Fruit fly (Drosophila melanogaster): Measurements from ENCODE around the gene bab2.

bab2 gene

DNA sequence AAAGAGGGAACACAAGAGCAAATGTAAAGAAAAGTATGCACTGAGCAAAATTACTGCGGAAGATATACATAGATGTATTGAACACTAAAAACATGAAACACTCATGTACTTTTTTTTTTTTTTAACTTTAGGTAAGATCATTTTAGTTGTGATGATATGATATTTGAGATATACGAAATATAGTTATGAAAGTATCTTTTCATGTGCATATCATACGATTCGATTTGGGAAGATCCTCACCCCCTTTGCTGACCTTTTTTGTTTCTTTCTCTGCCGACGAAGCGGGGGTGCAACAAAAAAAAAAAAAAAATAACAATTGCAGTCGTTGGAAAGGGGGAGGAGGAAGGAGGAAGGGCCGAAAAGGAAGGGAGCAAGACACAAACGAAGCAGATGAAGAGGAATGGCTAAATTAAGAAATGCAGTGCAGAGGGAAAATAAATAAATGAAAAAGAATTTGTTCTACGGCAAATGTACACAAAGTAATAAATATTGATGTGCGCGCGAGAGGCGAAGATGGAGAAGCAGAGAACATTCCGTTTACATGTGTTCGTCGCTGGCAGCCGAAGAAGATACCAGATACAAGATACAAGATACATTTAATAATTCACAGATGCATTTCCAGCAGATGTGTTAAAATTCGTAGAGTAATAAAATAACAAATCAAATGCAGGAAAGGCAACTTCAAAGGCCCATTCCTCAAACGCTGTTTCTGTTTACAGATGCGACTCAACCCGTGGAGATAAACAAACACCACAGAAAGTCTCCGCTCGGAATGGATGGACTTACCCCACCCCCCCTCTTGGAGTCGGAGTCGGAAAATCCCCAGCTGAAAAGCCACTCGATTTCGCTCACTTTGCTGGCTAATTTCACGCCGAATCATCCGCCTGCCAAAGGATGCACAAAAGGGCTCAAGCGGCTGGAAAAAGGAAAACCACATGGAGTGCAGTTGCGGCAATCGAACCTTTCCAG is 9.8 kb downstream of the bab2 start:
- TF ChIP-seq fru (GFP tag; optimal IDR thresholded peaks at IDR 0.05), result peak; percentile 39
- peak; percentile 6 for TF ChIP-seq Hnf4 (GFP tag; optimal IDR thresholded peaks at IDR 0.05)
- peak in 1 of 2 experiments; percentile 11 for TF ChIP-seq foxo (GFP tag; optimal IDR thresholded peaks at IDR 0.05)
- no peak for TF ChIP-seq Abd-B (GFP tag; optimal IDR thresholded peaks at IDR 0.05)
- peak; percentile 80 for TF ChIP-seq psq (GFP tag; optimal IDR thresholded peaks at IDR 0.05)
- no peak for TF ChIP-seq dsf (GFP tag; optimal IDR thresholded peaks at IDR 0.05; ENCODE audit: borderline replicate concordance)
- no peak for TF ChIP-seq Hr78 (GFP tag; optimal IDR thresholded peaks at IDR 0.05)
- no peak for TF ChIP-seq usp (GFP tag; optimal IDR thresholded peaks at IDR 0.05)
- TF ChIP-seq pan (optimal IDR thresholded peaks at IDR 0.05), result no peak
- no peak for TF ChIP-seq dl (GFP tag; optimal IDR thresholded peaks at IDR 0.05; ENCODE audit: insufficient read depth in 1 of 2, partially characterized antibody in 2 of 2)
- no peak for TF ChIP-seq N (GFP tag; optimal IDR thresholded peaks at IDR 0.05)
- TF ChIP-seq Dfd (GFP tag; optimal IDR thresholded peaks at IDR 0.05), result no peak
- no peak for TF ChIP-seq CG9705 (GFP tag; optimal IDR thresholded peaks at IDR 0.05)
- TF ChIP-seq Hr83 (GFP tag; optimal IDR thresholded peaks at IDR 0.05; ENCODE audit: poor library complexity, severe bottlenecking), result no peak
- no peak for TF ChIP-seq sage (GFP tag; optimal IDR thresholded peaks at IDR 0.05)
- no peak for TF ChIP-seq tai (GFP tag; optimal IDR thresholded peaks at IDR 0.05)
- no peak for TF ChIP-seq brk (GFP tag; optimal IDR thresholded peaks at IDR 0.05)
- TF ChIP-seq Dif (GFP tag; optimal IDR thresholded peaks at IDR 0.05; ENCODE audit: partially characterized antibody), result no peak
- no peak for TF ChIP-seq Sp1 (GFP tag; optimal IDR thresholded peaks at IDR 0.05)
- no peak for TF ChIP-seq sv (GFP tag; optimal IDR thresholded peaks at IDR 0.05)
- no peak for TF ChIP-seq Jra (GFP tag; optimal IDR thresholded peaks at IDR 0.05)
- TF ChIP-seq lola (GFP tag; optimal IDR thresholded peaks at IDR 0.05), result no peak
- no peak for TF ChIP-seq Myc (optimal IDR thresholded peaks at IDR 0.05)
- TF ChIP-seq dmrt93B (GFP tag; optimal IDR thresholded peaks at IDR 0.05), result no peak
- TF ChIP-seq HLH106 (tag; optimal IDR thresholded peaks at IDR 0.05), result no peak
- TF ChIP-seq ey (GFP tag; optimal IDR thresholded peaks at IDR 0.05), result peak; percentile 5
- no peak for TF ChIP-seq Mio (GFP tag; optimal IDR thresholded peaks at IDR 0.05)
- no peak for TF ChIP-seq Rel (GFP tag; optimal IDR thresholded peaks at IDR 0.05)
- TF ChIP-seq Rel (tag; optimal IDR thresholded peaks at IDR 0.05), result no peak
- TF ChIP-seq GATAd (GFP tag; optimal IDR thresholded peaks at IDR 0.05), result no peak
- TF ChIP-seq br (GFP tag; optimal IDR thresholded peaks at IDR 0.05), result no peak
- TF ChIP-seq OdsH (GFP tag; optimal IDR thresholded peaks at IDR 0.05), result peak; percentile 18
- no peak for TF ChIP-seq jim (GFP tag; optimal IDR thresholded peaks at IDR 0.05)
- no peak for TF ChIP-seq Vsx2 (GFP tag; optimal IDR thresholded peaks at IDR 0.05; ENCODE audit: partially characterized antibody)
- TF ChIP-seq CG32264 (GFP tag; optimal IDR thresholded peaks at IDR 0.05), result no peak
- TF ChIP-seq h (GFP tag; optimal IDR thresholded peaks at IDR 0.05), result peak; percentile 19
- peak; percentile 19 for TF ChIP-seq woc (GFP tag; optimal IDR thresholded peaks at IDR 0.05)
- TF ChIP-seq rgr (GFP tag; optimal IDR thresholded peaks at IDR 0.05), result peak; percentile 9
- TF ChIP-seq CrebA (GFP tag; optimal IDR thresholded peaks at IDR 0.05; ENCODE audit: borderline replicate concordance), result no peak

DNA sequence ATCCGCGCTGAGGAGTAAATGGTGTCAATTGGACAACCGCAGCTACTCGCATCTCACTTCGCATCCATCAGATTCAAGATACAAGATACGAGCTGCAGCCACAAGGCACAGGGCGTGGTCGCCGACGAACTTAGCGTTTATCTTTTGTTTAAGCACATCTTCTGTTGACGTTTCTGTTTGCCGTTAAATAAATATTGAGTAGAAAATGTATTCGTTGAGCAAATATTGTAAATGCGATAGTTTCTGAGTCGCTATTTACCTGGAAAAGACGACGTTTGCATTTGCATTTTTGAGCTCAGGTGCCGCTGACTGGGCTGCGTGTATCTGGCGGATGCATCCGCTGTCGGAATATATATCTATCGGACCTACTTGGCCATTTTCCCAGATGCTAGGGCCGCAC is 10.8 kb downstream of the bab2 start:
- no peak for TF ChIP-seq Hr78 (GFP tag; optimal IDR thresholded peaks at IDR 0.05)
- no peak for TF ChIP-seq dsf (GFP tag; optimal IDR thresholded peaks at IDR 0.05; ENCODE audit: borderline replicate concordance)
- no peak for TF ChIP-seq GATAd (GFP tag; optimal IDR thresholded peaks at IDR 0.05)
- TF ChIP-seq Hnf4 (GFP tag; optimal IDR thresholded peaks at IDR 0.05), result no peak
- no peak for TF ChIP-seq OdsH (GFP tag; optimal IDR thresholded peaks at IDR 0.05)
- TF ChIP-seq dl (GFP tag; optimal IDR thresholded peaks at IDR 0.05; ENCODE audit: insufficient read depth in 1 of 2, partially characterized antibody in 2 of 2), result no peak
- TF ChIP-seq h (GFP tag; optimal IDR thresholded peaks at IDR 0.05), result no peak
- TF ChIP-seq HLH106 (tag; optimal IDR thresholded peaks at IDR 0.05), result no peak
- TF ChIP-seq dmrt93B (GFP tag; optimal IDR thresholded peaks at IDR 0.05), result no peak

Measured in whole organism, wandering third instar larva.